Worm (Caenorhabditis elegans) whole organism, early embryonic: ENCODE data around the gene F23D12.4.

Experiments used
- B0310.2 ChIP-seq: sonication (generic microtip); optimal IDR thresholded peaks from 2 replicates; lab custom pipeline; 2016; ENCODE audit warnings: mild to moderate bottlenecking, missing genetic modification characterization, missing compliant biosample characterization
- F13C5.2 ChIP-seq: sonication (generic microtip); optimal IDR thresholded peaks from 2 replicates; lab custom pipeline; 2017; ENCODE audit warnings: mild to moderate bottlenecking, missing genetic modification characterization, inconsistent platforms, missing compliant biosample characterization
- aly-1 ChIP-seq: sonication (generic microtip); optimal IDR thresholded peaks from 2 replicates; lab custom pipeline; 2016; ENCODE audit warnings: missing genetic modification characterization, missing compliant biosample characterization
- ama-1 ChIP-seq: fragments of 150-350 bp; optimal IDR thresholded peaks from 2 replicates; lab custom pipeline; 2014
- ceh-13 ChIP-seq: fragments of 200-800 bp; sonication (Bioruptor generic); optimal IDR thresholded peaks from 2 replicates; lab custom pipeline; 2018; ENCODE audit warnings: mild to moderate bottlenecking, missing genetic modification characterization, missing compliant biosample characterization
- ceh-36 ChIP-seq: sonication (generic microtip); optimal IDR thresholded peaks from 2 replicates; lab custom pipeline; 2016; ENCODE audit warnings: missing genetic modification characterization, inconsistent platforms, missing compliant biosample characterization
- ets-7 ChIP-seq: sonication (generic microtip); optimal IDR thresholded peaks from 2 replicates; lab custom pipeline; 2016; ENCODE audit warnings: missing genotype, missing genetic modification characterization, missing compliant biosample characterization
- flt-1 ChIP-seq: fragments of 200-800 bp; sonication (Bioruptor generic); IDR thresholded peaks from 2 replicates; pipeline ENCODE4 v1.3.6; 2022; ENCODE audit warnings: missing genetic modification characterization, missing compliant biosample characterization
- hmbx-1 ChIP-seq: sonication (generic microtip); optimal IDR thresholded peaks from 2 replicates; lab custom pipeline; 2016; ENCODE audit warnings: mild to moderate bottlenecking, missing genetic modification characterization, missing compliant biosample characterization
- hmg-4 ChIP-seq: fragments of 200-800 bp; sonication (Bioruptor generic); optimal IDR thresholded peaks from 2 replicates; lab custom pipeline; 2018; ENCODE audit warnings: mild to moderate bottlenecking, missing genetic modification characterization, missing compliant biosample characterization
- hnd-1 ChIP-seq: sonication (generic microtip); optimal IDR thresholded peaks from 2 replicates; lab custom pipeline; 2016; ENCODE audit warnings: missing genetic modification characterization, missing compliant biosample characterization
- pes-1 ChIP-seq: fragments of 200-800 bp; sonication (Bioruptor generic); IDR thresholded peaks from 2 replicates; pipeline ENCODE4 v1.3.6; 2022; ENCODE audit warnings: missing genetic modification reagents, missing genetic modification characterization, missing compliant biosample characterization
- scrt-1 ChIP-seq: fragments of 200-800 bp; sonication (Bioruptor generic); IDR thresholded peaks from 2 replicates; pipeline ENCODE4 v1.3.6; 2022; ENCODE audit warnings: missing genetic modification characterization, missing compliant biosample characterization
- sea-1 ChIP-seq: fragments of 200-800 bp; sonication (Bioruptor generic); conservative IDR thresholded peaks from 2 replicates; pipeline ENCODE4 v1.3.6; 2022; ENCODE audit warnings: missing genetic modification characterization, missing compliant biosample characterization
- tbx-11 ChIP-seq: fragments of 200-800 bp; sonication (Bioruptor generic); IDR thresholded peaks from 2 replicates; pipeline ENCODE4 v1.3.6; 2022; ENCODE audit warnings: missing genetic modification characterization, missing compliant biosample characterization
- tbx-37 ChIP-seq: fragments of 200-800 bp; sonication (Bioruptor generic); conservative IDR thresholded peaks from 2 replicates; pipeline ENCODE4 v1.3.6; 2022; ENCODE audit warnings: missing genetic modification reagents, missing genetic modification characterization, missing compliant biosample characterization
- tra-4 ChIP-seq: sonication (generic microtip); optimal IDR thresholded peaks from 2 replicates; lab custom pipeline; 2017; ENCODE audit warnings: missing genetic modification characterization, missing compliant biosample characterization

Gene F23D12.4

ce11 chrX:14421529-14421982 is 23.2 kb upstream of the F23D12.4 start, which contains the start of gene F23D12.2:
Gene F23D12.2, minus strand, starts transcription at chrX:14421579.
- no peak for TF ChIP-seq ets-7 (tag; lab: Kevin White, UChicago)
- TF ChIP-seq ama-1 (lab: Kevin White, UChicago), result no peak
- no peak for TF ChIP-seq tbx-11 (GFP tag; lab: Robert Waterston, UW)

ce11 chrX:14423105-14423504 is 21.7 kb upstream of the F23D12.4 start, which contains the start of gene fipr-3:
Gene fipr-3, plus strand, starts transcription at chrX:14423405.
- TF ChIP-seq hmg-4 (GFP tag; lab: Kevin White, UChicago) (no peak), flt-1 (GFP tag; lab: Robert Waterston, UW) (no peak), sea-1 (GFP tag; lab: Robert Waterston, UW) (no peak), hnd-1 (tag; lab: Kevin White, UChicago) (no peak), ets-7 (tag; lab: Kevin White, UChicago) (no peak), pes-1 (GFP tag; lab: Robert Waterston, UW) (no peak), tbx-11 (GFP tag; lab: Robert Waterston, UW) (no peak), scrt-1 (GFP tag; lab: Robert Waterston, UW) (no peak), ama-1 (lab: Kevin White, UChicago) (no peak), tbx-37 (GFP tag; lab: Robert Waterston, UW) (no peak), aly-1 (tag; lab: Kevin White, UChicago) (no peak), ceh-13 (no peak)

- TF ChIP-seq pes-1 (GFP tag; lab: Robert Waterston, UW) (no peak), B0310.2 (tag; lab: Kevin White, UChicago) (no peak), hmbx-1 (tag; lab: Kevin White, UChicago) (no peak), F13C5.2 (tag; lab: Kevin White, UChicago) (no peak), aly-1 (tag; lab: Kevin White, UChicago) (no peak), hmg-4 (GFP tag; lab: Kevin White, UChicago) (no peak), hnd-1 (tag; lab: Kevin White, UChicago) (no peak), scrt-1 (GFP tag; lab: Robert Waterston, UW) (no peak), ceh-13 (no peak), tra-4 (tag; lab: Kevin White, UChicago) (no peak), ets-7 (tag; lab: Kevin White, UChicago) (no peak)
Measured at ce11 chrX:14424186-14424585, 20.6 kb upstream of the F23D12.4 start.

- TF ChIP-seq flt-1 (GFP tag; lab: Robert Waterston, UW) (no peak), ceh-13 (no peak), B0310.2 (tag; lab: Kevin White, UChicago) (no peak), hnd-1 (tag; lab: Kevin White, UChicago) (no peak), F13C5.2 (tag; lab: Kevin White, UChicago) (no peak), ceh-36 (tag; lab: Kevin White, UChicago) (no peak), pes-1 (GFP tag; lab: Robert Waterston, UW) (no peak), tbx-37 (GFP tag; lab: Robert Waterston, UW) (no peak), ama-1 (lab: Kevin White, UChicago) (no peak), hmg-4 (GFP tag; lab: Kevin White, UChicago) (no peak), hmbx-1 (tag; lab: Kevin White, UChicago) (no peak)
Measured at ce11 chrX:14424673-14425072, 20.1 kb upstream of the F23D12.4 start, which contains the start of gene F23D12.11. Gene F23D12.11, minus strand, starts transcription at chrX:14424751.

ce11 chrX:14428052-14428451 is 16.7 kb upstream of the F23D12.4 start, which contains the start of gene F23D12.1:
Gene F23D12.1, minus strand, starts transcription at chrX:14428152.
- TF ChIP-seq B0310.2 (tag; lab: Kevin White, UChicago) (no peak), hmg-4 (GFP tag; lab: Kevin White, UChicago) (no peak), hmbx-1 (tag; lab: Kevin White, UChicago) (no peak), ama-1 (lab: Kevin White, UChicago) (no peak), pes-1 (GFP tag; lab: Robert Waterston, UW) (no peak)

ce11 chrX:14430436-14430835 is 14.4 kb upstream of the F23D12.4 start:
- TF ChIP-seq scrt-1 (GFP tag; lab: Robert Waterston, UW), result no peak
- no peak for TF ChIP-seq hmg-4 (GFP tag; lab: Kevin White, UChicago)
- no peak for TF ChIP-seq ets-7 (tag; lab: Kevin White, UChicago)
- no peak for TF ChIP-seq ceh-13
- TF ChIP-seq tbx-11 (GFP tag; lab: Robert Waterston, UW), result no peak
- TF ChIP-seq flt-1 (GFP tag; lab: Robert Waterston, UW), result no peak
- TF ChIP-seq pes-1 (GFP tag; lab: Robert Waterston, UW), result no peak
- TF ChIP-seq aly-1 (tag; lab: Kevin White, UChicago), result no peak
- TF ChIP-seq tbx-37 (GFP tag; lab: Robert Waterston, UW), result no peak
- TF ChIP-seq F13C5.2 (tag; lab: Kevin White, UChicago), result no peak
- TF ChIP-seq tra-4 (tag; lab: Kevin White, UChicago), result no peak

- no peak for TF ChIP-seq scrt-1 (GFP tag; lab: Robert Waterston, UW)
- no peak for TF ChIP-seq B0310.2 (tag; lab: Kevin White, UChicago)
- TF ChIP-seq ets-7 (tag; lab: Kevin White, UChicago), result no peak
- no peak for TF ChIP-seq hnd-1 (tag; lab: Kevin White, UChicago)
- TF ChIP-seq F13C5.2 (tag; lab: Kevin White, UChicago), result no peak
- TF ChIP-seq tra-4 (tag; lab: Kevin White, UChicago), result no peak
- no peak for TF ChIP-seq ceh-13
- TF ChIP-seq ama-1 (lab: Kevin White, UChicago), result no peak
- TF ChIP-seq sea-1 (GFP tag; lab: Robert Waterston, UW), result no peak
- no peak for TF ChIP-seq hmg-4 (GFP tag; lab: Kevin White, UChicago)
- TF ChIP-seq ceh-36 (tag; lab: Kevin White, UChicago), result no peak
- no peak for TF ChIP-seq flt-1 (GFP tag; lab: Robert Waterston, UW)
Measured at ce11 chrX:14435648-14436155, 9.1 kb upstream of the F23D12.4 start.
